Worm (Caenorhabditis elegans): ENCODE measurements around the gene gcc-2.

- TF ChIP-seq W03F9.2 (tag; optimal IDR thresholded peaks at IDR 0.05) (no peak), him-1 (tag; optimal IDR thresholded peaks at IDR 0.05) (no peak), dao-5 (tag; optimal IDR thresholded peaks at IDR 0.05) (no peak)
Measured at ce11 chrIII:9733333-9733732, 28.6 kb downstream of the gcc-2 start.

Data from whole organism, L4/young adult.